Fruit fly (Drosophila melanogaster): ENCODE measurements around the gene CG7768.

The CG7768 gene

DNA sequence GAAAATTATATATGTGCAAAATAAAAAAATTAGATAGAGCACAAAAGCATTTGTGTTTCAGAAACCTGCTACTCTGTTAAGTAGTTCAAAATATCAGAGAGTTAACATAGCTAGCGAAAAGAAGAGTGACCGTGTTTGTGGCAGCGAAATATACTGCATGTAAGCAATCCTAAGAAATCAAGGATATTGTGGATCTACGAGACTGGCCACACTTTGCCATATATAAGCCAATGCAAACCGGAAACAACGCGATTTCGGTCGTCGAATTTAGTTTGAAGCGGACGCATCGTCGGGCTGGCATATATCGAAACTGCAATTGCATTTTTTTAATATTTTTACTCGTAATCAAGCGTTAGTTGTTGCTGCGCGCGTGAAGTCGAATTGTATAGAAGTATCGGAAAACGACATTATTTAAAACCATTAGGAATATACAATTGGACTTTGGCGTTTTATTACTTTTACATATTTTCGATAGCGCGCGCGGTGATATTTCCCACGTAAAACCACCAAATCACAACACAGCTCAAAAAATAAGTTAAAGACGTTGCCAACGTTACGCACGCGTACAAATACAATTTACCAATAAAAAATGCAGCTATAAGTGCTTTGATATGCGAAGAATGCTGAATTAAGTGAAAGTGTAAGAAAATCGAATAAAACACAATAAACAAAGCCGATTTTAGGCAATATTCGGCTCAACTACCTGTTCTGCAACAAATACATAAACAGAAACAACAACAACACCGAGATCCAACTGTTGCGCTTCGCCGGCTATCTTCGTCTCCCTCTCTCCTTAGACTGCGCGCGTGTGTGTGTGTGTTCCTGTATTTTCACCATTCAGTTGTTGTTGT lies 27.2 kb upstream of the CG7768 start, which contains the start of gene nuf (continued):
- TF ChIP-seq CG13624 (GFP tag; optimal IDR thresholded peaks at IDR 0.05) (no peak), Ssrp (tag; optimal IDR thresholded peaks at IDR 0.05) (no peak), Xbp1 (GFP tag; optimal IDR thresholded peaks at IDR 0.05) (no peak), Eip74EF (GFP tag; optimal IDR thresholded peaks at IDR 0.05) (peak in 1 of 2 experiments; percentile 83), hkb (optimal IDR thresholded peaks at IDR 0.05) (no peak), hkb (GFP tag; IDR thresholded peaks at IDR 0.05) (peak; percentile 78), HHEX (GFP tag; optimal IDR thresholded peaks at IDR 0.05) (peak; percentile 66), CG2129 (GFP tag; IDR thresholded peaks at IDR 0.05; ENCODE audit: partially characterized antibody) (no peak), CG2875 (GFP tag; optimal IDR thresholded peaks at IDR 0.05) (peak; percentile 24), esg (GFP tag; conservative IDR thresholded peaks at IDR 0.05) (no peak), sr (GFP tag; IDR thresholded peaks at IDR 0.05) (peak; percentile 70; the same call in 2 of the 3 replicates), E2f1 (GFP tag; IDR thresholded peaks at IDR 0.05) (peak; percentile 50; the same call in 1 of the 2 replicates), CG17912 (GFP tag; optimal IDR thresholded peaks at IDR 0.05) (peak; percentile 31), CG17568 (GFP tag; optimal IDR thresholded peaks at IDR 0.05) (peak; percentile 55), run (tag; optimal IDR thresholded peaks at IDR 0.05) (peak; percentile 38), Abd-B (GFP tag; optimal IDR thresholded peaks at IDR 0.05) (no peak), sens (GFP tag) (peak; percentile 88), Dref (GFP tag; IDR thresholded peaks at IDR 0.05) (no peak), Scr (GFP tag; IDR thresholded peaks at IDR 0.05; ENCODE audit: partially characterized antibody) (no peak), CG7357 (GFP tag; IDR thresholded peaks at IDR 0.05) (no peak), lbe (GFP tag; optimal IDR thresholded peaks at IDR 0.05) (peak; percentile 51), CG8290 (GFP tag; optimal IDR thresholded peaks at IDR 0.05) (no peak), CG8290 (tag; optimal IDR thresholded peaks at IDR 0.05) (peak; percentile 0 to 72), dmrt11E (tag; optimal IDR thresholded peaks at IDR 0.05) (no peak), klu (GFP tag; IDR thresholded peaks at IDR 0.05) (no peak), CG30020 (tag; optimal IDR thresholded peaks at IDR 0.05) (no peak), crol (GFP tag; IDR thresholded peaks at IDR 0.05) (no peak), CG11504 (tag; optimal IDR thresholded peaks at IDR 0.05) (peak; percentile 8), cwo (GFP tag; optimal IDR thresholded peaks at IDR 0.05) (peak; percentile 31), CG32532 (GFP tag; IDR thresholded peaks at IDR 0.05) (peak; percentile 40; the same call in 1 of the 2 replicates), CG16863 (GFP tag; optimal IDR thresholded peaks at IDR 0.05) (no peak), zfh1 (GFP tag; IDR thresholded peaks at IDR 0.05) (peak; percentile 60; the same call in 2 of the 3 replicates), gro (GFP tag; optimal IDR thresholded peaks at IDR 0.05) (peak; percentile 52), btn (GFP tag; optimal IDR thresholded peaks at IDR 0.05) (no peak), CG1832 (GFP tag; optimal IDR thresholded peaks at IDR 0.05) (no peak), Ada2b (GFP tag; IDR thresholded peaks at IDR 0.05) (0 out of 2 replicates have a peak, but pooled peaks have one; percentile 12), psq (GFP tag; optimal IDR thresholded peaks at IDR 0.05) (no peak), trh (GFP tag; optimal IDR thresholded peaks at IDR 0.05) (no peak), MESR4 (GFP tag; optimal IDR thresholded peaks at IDR 0.05) (peak; percentile 60), CG15269 (tag; optimal IDR thresholded peaks at IDR 0.05) (peak; percentile 43), CG9876 (GFP tag; optimal IDR thresholded peaks at IDR 0.05) (no peak), fd96Cb (tag; optimal IDR thresholded peaks at IDR 0.05) (no peak), Camta (GFP tag; optimal IDR thresholded peaks at IDR 0.05) (no peak), CG12659 (GFP tag; optimal IDR thresholded peaks at IDR 0.05) (peak; percentile 62), CG12071 (GFP tag; optimal IDR thresholded peaks at IDR 0.05) (peak; percentile 89), CG13424 (tag; optimal IDR thresholded peaks at IDR 0.05) (peak; percentile 1), vvl (GFP tag; IDR thresholded peaks at IDR 0.05) (peak; percentile 77), Nf-YC (tag; optimal IDR thresholded peaks at IDR 0.05) (peak; percentile 23), exex (tag; optimal IDR thresholded peaks at IDR 0.05) (no peak)

All from whole organism, embryonic.